Fruit fly (Drosophila melanogaster) whole organism, embryonic: ENCODE data around the gene PIG-B.

Experiments used
- CG11695 ChIP-seq: fragments of 200-800 bp; sonication (Bioruptor generic); IDR thresholded peaks from 3 replicates; pipeline ENCODE4 v1.3.6; 2022; ENCODE audit warnings: missing biosample characterization, missing genetic modification characterization
- CG12744 ChIP-seq: fragments of 200-800 bp; sonication (Bioruptor generic); optimal IDR thresholded peaks from 2 replicates; lab custom pipeline; 2016; ENCODE audit warnings: missing biosample characterization, missing genetic modification characterization
- CG2116 ChIP-seq: fragments of 200-800 bp; sonication (Bioruptor generic); optimal IDR thresholded peaks from 3 replicates; lab custom pipeline; 2018; ENCODE audit warnings: missing biosample characterization, mild to moderate bottlenecking, missing genetic modification characterization
- CG3995 ChIP-seq: fragments of 200-800 bp; sonication (Bioruptor generic); optimal IDR thresholded peaks from 3 replicates; lab custom pipeline; 2016; ENCODE audit warnings: missing biosample characterization, missing genetic modification characterization
- ERR ChIP-seq: fragments of 200-800 bp; sonication (Bioruptor generic); optimal IDR thresholded peaks from 2 replicates; lab custom pipeline; 2016; ENCODE audit warnings: missing biosample characterization, missing genetic modification characterization
- H15 ChIP-seq: fragments of 200-800 bp; sonication (Bioruptor generic); IDR thresholded peaks from 3 replicates; pipeline ENCODE4 v1.3.6; 2022; ENCODE audit warnings: missing biosample characterization, missing genetic modification characterization
- dpn ChIP-seq, 2 experiments: fragments of 200-800 bp; sonication (Bioruptor generic); optimal IDR thresholded peaks; 3 replicates each; lab custom pipeline; 2016; ENCODE audit warnings: missing biosample characterization in 2 of 2, missing genetic modification characterization in 2 of 2
- gt ChIP-seq: fragments of 200-800 bp; sonication (Bioruptor generic); IDR thresholded peaks from 2 replicates; pipeline ENCODE4 v1.3.6; 2022; ENCODE audit warnings: missing biosample characterization, missing genetic modification characterization
- jigr1 ChIP-seq: fragments of 200-800 bp; sonication (Bioruptor generic); IDR thresholded peaks from 3 replicates; pipeline ENCODE4 v1.3.6; 2022; ENCODE audit warnings: missing biosample characterization, missing genetic modification characterization
- pfk ChIP-seq: fragments of 200-800 bp; sonication (Bioruptor generic); optimal IDR thresholded peaks from 2 replicates; lab custom pipeline; 2018; ENCODE audit warnings: missing biosample characterization, mild to moderate bottlenecking, missing genetic modification characterization, moderate library complexity
- pzg ChIP-seq: fragments of 200-800 bp; sonication (Bioruptor generic); optimal IDR thresholded peaks from 3 replicates; lab custom pipeline; 2018; ENCODE audit warnings: missing biosample characterization, mild to moderate bottlenecking, missing genetic modification characterization, moderate library complexity

dm6 chr3L:3787077-3787433 is 24.0 kb upstream of the PIG-B start:
- TF ChIP-seq CG11695 (no peak), CG3995 (GFP tag; lab: Kevin White, UChicago) (no peak), H15 (GFP tag; lab: Robert Waterston, UW) (no peak), gt (GFP tag; lab: Robert Waterston, UW) (no peak), CG12744 (GFP tag; lab: Kevin White, UChicago) (no peak), CG2116 (GFP tag; lab: Kevin White, UChicago) (no peak), dpn (GFP tag; optimal IDR thresholded peaks at IDR 0.05; lab: Kevin White, UChicago) (no peak), pzg (GFP tag; lab: Kevin White, UChicago) (no peak), jigr1 (GFP tag; lab: Robert Waterston, UW) (no peak), pfk (GFP tag; lab: Kevin White, UChicago) (no peak), ERR (GFP tag; lab: Kevin White, UChicago) (no peak)
